Worm (Caenorhabditis elegans) whole organism, L4 larva: ENCODE data around the gene Y116A8B.4.

Source experiments
- ama-1 ChIP-seq: fragments of 150-350 bp; optimal IDR thresholded peaks from 2 replicates; lab custom pipeline; 2014; ENCODE audit warnings: inconsistent platforms, mixed read lengths
- daf-16 ChIP-seq, 3 experiments: sonication (generic microtip); optimal IDR thresholded peaks; 2 replicates each; lab custom pipeline; 2016 to 2017; ENCODE audit warnings: missing genetic modification characterization in 3 of 3, missing genetic modification reagents in 3 of 3, mild to moderate bottlenecking in 2 of 3, missing compliant biosample characterization in 2 of 3, missing biosample characterization in 1 of 3, moderate library complexity in 1 of 3
- lin-13 ChIP-seq: fragments of 150-350 bp; optimal IDR thresholded peaks from 2 replicates; lab custom pipeline; 2014; ENCODE audit warnings: missing biosample characterization, missing genetic modification reagents, missing genetic modification characterization
- lsy-2 ChIP-seq, 2 experiments: fragments of 150-350 bp in 1 of 2; sonication (generic microtip) in 1 of 2; optimal IDR thresholded peaks; 2 replicates each; lab custom pipeline; 2014 to 2017; ENCODE audit warnings: missing biosample characterization in 2 of 2, missing genetic modification characterization in 2 of 2
- nhr-11 ChIP-seq: fragments of 150-350 bp; optimal IDR thresholded peaks from 2 replicates; lab custom pipeline; 2014; ENCODE audit warnings: missing biosample characterization, missing genetic modification characterization
- nhr-28 ChIP-seq: fragments of 150-350 bp; optimal IDR thresholded peaks from 2 replicates; lab custom pipeline; 2014; ENCODE audit warnings: missing biosample characterization, missing genetic modification characterization
- sdz-12 ChIP-seq: fragments of 200-800 bp; sonication (Bioruptor generic); optimal IDR thresholded peaks from 2 replicates; lab custom pipeline; 2018; ENCODE audit warnings: mild to moderate bottlenecking, missing genetic modification characterization, missing compliant biosample characterization

DNA sequence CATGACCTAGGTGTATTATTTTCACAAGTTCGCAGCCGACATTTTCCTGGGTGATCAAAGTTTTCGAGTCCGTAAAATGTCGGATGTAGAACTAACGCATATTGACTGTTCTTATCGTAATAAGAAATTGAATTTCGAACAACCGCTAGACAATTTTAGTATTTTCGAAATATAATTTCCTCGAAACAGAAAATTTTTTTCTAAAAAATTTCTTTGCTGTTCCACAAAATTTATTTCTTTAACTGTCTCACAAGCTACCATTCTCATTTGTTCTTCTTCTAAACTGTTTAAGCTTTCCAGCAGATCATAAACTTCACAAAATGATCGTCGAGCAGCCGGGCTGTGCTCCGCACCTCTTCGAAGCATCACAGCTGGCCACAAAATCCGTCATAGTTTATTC lies 47.4 kb upstream of the Y116A8B.4 start, which contains the start of gene C52D10.3:
- TF ChIP-seq nhr-11 (tag; lab: Kevin White, UChicago) (no peak), lsy-2 (tag; optimal IDR thresholded peaks at IDR 0.05; lab: Kevin White, UChicago) (no peak), daf-16 (GFP tag; optimal IDR thresholded peaks at IDR 0.05; lab: Kevin White, UChicago) (no peak), daf-16 (tag; optimal IDR thresholded peaks at IDR 0.05; lab: Kevin White, UChicago) (no peak), lin-13 (GFP tag; lab: Kevin White, UChicago) (no peak), nhr-28 (no peak), ama-1 (lab: Kevin White, UChicago) (no peak), sdz-12 (no peak)
